Worm (Caenorhabditis elegans) whole organism, late embryonic: ENCODE measurements around the gene clec-191.
"Not testable (repeated sequence)": the region's sequence is repeated elsewhere in the genome, so short reads cannot be mapped to it uniquely, and the experiment has no call there.

Source experiments
- C08G9.2 ChIP-seq: sonication (generic microtip); optimal IDR thresholded peaks from 2 replicates; lab custom pipeline; 2016; ENCODE audit warnings: mild to moderate bottlenecking, missing genetic modification characterization, moderate library complexity, missing compliant biosample characterization
- C38D4.7 ChIP-seq: fragments of 200-800 bp; sonication (Bioruptor generic); optimal IDR thresholded peaks from 2 replicates; lab custom pipeline; 2018; ENCODE audit warnings: mild to moderate bottlenecking, missing genetic modification characterization, moderate library complexity, missing compliant biosample characterization
- F13H6.1 ChIP-seq: sonication (generic microtip); optimal IDR thresholded peaks from 2 replicates; lab custom pipeline; 2016; ENCODE audit warnings: missing genetic modification characterization, missing compliant biosample characterization
- K09A11.1 ChIP-seq: sonication (generic microtip); optimal IDR thresholded peaks from 2 replicates; lab custom pipeline; 2017; ENCODE audit warnings: antibody characterized with exemption, mild to moderate bottlenecking, missing genetic modification characterization, missing compliant biosample characterization; ENCODE audit not compliant: insufficient read depth
- T23F11.4 ChIP-seq: fragments of 200-800 bp; sonication (Bioruptor generic); optimal IDR thresholded peaks from 2 replicates; lab custom pipeline; 2018; ENCODE audit warnings: mild to moderate bottlenecking, missing genetic modification characterization, missing compliant biosample characterization
- ahr-1 ChIP-seq: sonication (generic microtip); optimal IDR thresholded peaks from 2 replicates; lab custom pipeline; 2016; ENCODE audit warnings: missing genetic modification characterization, missing compliant biosample characterization
- ceh-14 ChIP-seq: sonication (generic microtip); optimal IDR thresholded peaks from 2 replicates; lab custom pipeline; 2016; ENCODE audit warnings: missing genotype, missing genetic modification characterization, missing compliant biosample characterization
- ceh-18 ChIP-seq: sonication (generic microtip); optimal IDR thresholded peaks from 2 replicates; lab custom pipeline; 2016; ENCODE audit warnings: missing genetic modification characterization, missing compliant biosample characterization
- ceh-19 ChIP-seq: fragments of 200-800 bp; sonication (Bioruptor generic); optimal IDR thresholded peaks from 2 replicates; lab custom pipeline; 2018; ENCODE audit warnings: mild to moderate bottlenecking, missing genetic modification characterization, missing compliant biosample characterization
- ceh-2 ChIP-seq: sonication (generic microtip); optimal IDR thresholded peaks from 2 replicates; lab custom pipeline; 2016; ENCODE audit warnings: missing genotype, missing genetic modification characterization, missing compliant biosample characterization
- ceh-9 ChIP-seq: sonication (generic microtip); optimal IDR thresholded peaks from 2 replicates; lab custom pipeline; 2016; ENCODE audit warnings: mild to moderate bottlenecking, missing genetic modification characterization, inconsistent platforms, missing compliant biosample characterization
- ets-4 ChIP-seq: sonication (generic microtip); optimal IDR thresholded peaks from 2 replicates; lab custom pipeline; 2016; ENCODE audit warnings: missing genetic modification characterization, missing compliant biosample characterization
- eyg-1 ChIP-seq: sonication (generic microtip); optimal IDR thresholded peaks from 2 replicates; lab custom pipeline; 2016; ENCODE audit warnings: missing genotype, missing genetic modification characterization, missing compliant biosample characterization
- fkh-10 ChIP-seq: fragments of 150-350 bp; optimal IDR thresholded peaks from 2 replicates; lab custom pipeline; 2014; ENCODE audit warnings: missing biosample characterization, missing genetic modification reagents, missing genetic modification characterization
- hlh-15 ChIP-seq: sonication (generic microtip); optimal IDR thresholded peaks from 2 replicates; lab custom pipeline; 2016; ENCODE audit warnings: missing genetic modification characterization, missing compliant biosample characterization
- hlh-6 ChIP-seq: sonication (generic microtip); optimal IDR thresholded peaks from 2 replicates; lab custom pipeline; 2016; ENCODE audit warnings: missing genotype, missing genetic modification characterization, missing compliant biosample characterization
- lim-6 ChIP-seq: sonication (generic microtip); optimal IDR thresholded peaks from 2 replicates; lab custom pipeline; 2016; ENCODE audit warnings: missing genetic modification characterization, missing compliant biosample characterization
- lin-11 ChIP-seq: fragments of 200-800 bp; sonication (Bioruptor generic); optimal IDR thresholded peaks from 2 replicates; lab custom pipeline; 2018; ENCODE audit warnings: mild to moderate bottlenecking, missing genetic modification characterization, missing compliant biosample characterization
- madf-2 ChIP-seq: sonication (generic microtip); optimal IDR thresholded peaks from 2 replicates; lab custom pipeline; 2017; ENCODE audit warnings: missing genetic modification characterization, missing compliant biosample characterization
- mec-3 ChIP-seq: sonication (generic microtip); optimal IDR thresholded peaks from 2 replicates; lab custom pipeline; 2016; ENCODE audit warnings: borderline replicate concordance, missing genetic modification characterization, missing compliant biosample characterization
- nfya-1 ChIP-seq: sonication (generic microtip); optimal IDR thresholded peaks from 2 replicates; lab custom pipeline; 2017; ENCODE audit warnings: missing genetic modification characterization, mild to moderate bottlenecking, missing compliant biosample characterization, antibody characterized with exemption, moderate library complexity
- nhr-11 ChIP-seq: fragments of 150-350 bp; optimal IDR thresholded peaks from 2 replicates; lab custom pipeline; 2014; ENCODE audit warnings: missing biosample characterization, missing genetic modification characterization
- odd-2 ChIP-seq: sonication (generic microtip); optimal IDR thresholded peaks from 2 replicates; lab custom pipeline; 2017; ENCODE audit warnings: antibody characterized with exemption, mild to moderate bottlenecking, missing genetic modification characterization, missing compliant biosample characterization
- pat-9 ChIP-seq: fragments of 200-800 bp; sonication (Bioruptor generic); optimal IDR thresholded peaks from 2 replicates; lab custom pipeline; 2018; ENCODE audit warnings: mild to moderate bottlenecking, missing genetic modification characterization, moderate library complexity, missing compliant biosample characterization
- pha-4 ChIP-seq: fragments of 150-350 bp; optimal IDR thresholded peaks from 2 replicates; lab custom pipeline; 2018; ENCODE audit warnings: missing biosample characterization, missing genetic modification reagents, missing genetic modification characterization
- pqm-1 ChIP-seq: sonication (generic microtip); optimal IDR thresholded peaks from 2 replicates; lab custom pipeline; 2016; ENCODE audit warnings: missing genetic modification characterization, missing compliant biosample characterization
- rnt-1 ChIP-seq: sonication (generic microtip); optimal IDR thresholded peaks from 2 replicates; lab custom pipeline; 2016; ENCODE audit warnings: missing genetic modification characterization, missing compliant biosample characterization
- sdc-2 ChIP-seq: sonication (generic microtip); optimal IDR thresholded peaks from 2 replicates; lab custom pipeline; 2016; ENCODE audit warnings: missing genotype, missing genetic modification characterization, missing compliant biosample characterization
- sox-2 ChIP-seq: fragments of 200-800 bp; sonication (Bioruptor generic); IDR thresholded peaks from 2 replicates; pipeline ENCODE4 v1.3.6; 2022; ENCODE audit warnings: missing genetic modification reagents, missing genetic modification characterization, missing compliant biosample characterization
- sox-4 ChIP-seq: sonication (generic microtip); optimal IDR thresholded peaks from 2 replicates; lab custom pipeline; 2017; ENCODE audit warnings: mild to moderate bottlenecking, missing genetic modification characterization, inconsistent platforms, missing compliant biosample characterization
- ttx-3 ChIP-seq: sonication (generic microtip); optimal IDR thresholded peaks from 2 replicates; lab custom pipeline; 2016; ENCODE audit warnings: missing genetic modification reagents, missing genetic modification characterization, missing compliant biosample characterization
- unc-3 ChIP-seq, 2 experiments: fragments of 200-800 bp in 1 of 2; sonication (Bioruptor generic) in 1 of 2; sonication (generic microtip) in 1 of 2; conservative IDR thresholded peaks in 1 of 2; optimal IDR thresholded peaks in 1 of 2; 2 replicates each; pipeline versions ENCODE4 v1.3.6 to Lab custom; 2016 to 2022; ENCODE audit warnings: missing compliant biosample characterization in 2 of 2, missing genetic modification characterization in 2 of 2, missing genetic modification reagents in 1 of 2
- unc-55 ChIP-seq: sonication (generic microtip); optimal IDR thresholded peaks from 2 replicates; lab custom pipeline; 2017; ENCODE audit warnings: missing biosample characterization, missing genetic modification reagents, missing genetic modification characterization
- ztf-16 ChIP-seq: sonication (generic microtip); optimal IDR thresholded peaks from 2 replicates; lab custom pipeline; 2017; ENCODE audit warnings: missing genetic modification characterization, missing compliant biosample characterization

clec-191 gene

ce11 chrIV:16320410-16320809 is 39.9 kb upstream of the clec-191 start, which contains the start of gene K03D3.5:
Gene K03D3.5 (minus strand): TSS chrIV:16320510.
- TF ChIP-seq hlh-6 (no peak), pat-9 (tag; lab: Kevin White, UChicago) (no peak), hlh-15 (tag; lab: Kevin White, UChicago) (no peak)

- no peak for TF ChIP-seq hlh-6
- no peak for TF ChIP-seq ceh-9
- TF ChIP-seq rnt-1 = no peak
- TF ChIP-seq ceh-2 (tag; lab: Kevin White, UChicago) = no peak
- TF ChIP-seq sox-2 (GFP tag; lab: Robert Waterston, UW) = no peak
- no peak for TF ChIP-seq nhr-11 (tag; lab: Kevin White, UChicago)
- no peak for TF ChIP-seq unc-3 (GFP tag; conservative IDR thresholded peaks at IDR 0.05; lab: Robert Waterston, UW)
- no peak for TF ChIP-seq unc-3 (tag; optimal IDR thresholded peaks at IDR 0.05; lab: Kevin White, UChicago)
- TF ChIP-seq T23F11.4 (GFP tag; lab: Kevin White, UChicago) = no peak
- TF ChIP-seq ahr-1 = no peak
- TF ChIP-seq hlh-15 (tag; lab: Kevin White, UChicago) = no peak
- TF ChIP-seq F13H6.1 (tag; lab: Kevin White, UChicago) = no peak
- no peak for TF ChIP-seq odd-2 (tag; lab: Kevin White, UChicago)
- no peak for TF ChIP-seq ets-4
- TF ChIP-seq ceh-18 (tag; lab: Kevin White, UChicago) = no peak
- no peak for TF ChIP-seq ztf-16 (tag; lab: Kevin White, UChicago)
- TF ChIP-seq fkh-10 (GFP tag; lab: Kevin White, UChicago) = no peak
- TF ChIP-seq, all 69 proteins: peak for 0
Observed at ce11 chrIV:16310103-16310502, 29.6 kb upstream of the clec-191 start.

- not testable (repeated sequence) for TF ChIP-seq lin-11; sox-4 (tag; lab: Kevin White, UChicago); K09A11.1 (tag; lab: Kevin White, UChicago)
Observed at ce11 chrIV:16307925-16308324, 27.4 kb upstream of the clec-191 start, which contains the start of gene rac-2. Gene rac-2 (plus strand): TSS chrIV:16308225.

- TF ChIP-seq C08G9.2 (tag; lab: Kevin White, UChicago) (no peak), odd-2 (tag; lab: Kevin White, UChicago) (no peak), lim-6 (tag; lab: Kevin White, UChicago) (no peak), C38D4.7 (no peak), K09A11.1 (tag; lab: Kevin White, UChicago) (no peak), F13H6.1 (tag; lab: Kevin White, UChicago) (no peak), ceh-14 (tag; lab: Kevin White, UChicago) (no peak), ets-4 (no peak), lin-11 (no peak), pha-4 (tag; lab: Kevin White, UChicago) (no peak), nfya-1 (tag; lab: Kevin White, UChicago) (no peak), sox-4 (tag; lab: Kevin White, UChicago) (no peak), sox-2 (GFP tag; lab: Robert Waterston, UW) (no peak), eyg-1 (tag; lab: Kevin White, UChicago) (no peak), pqm-1 (tag; lab: Kevin White, UChicago) (no peak), unc-55 (GFP tag; lab: Kevin White, UChicago) (no peak), ttx-3 (tag; lab: Kevin White, UChicago) (no peak), madf-2 (tag; lab: Kevin White, UChicago) (no peak), mec-3 (no peak), ceh-19 (GFP tag; lab: Kevin White, UChicago) (no peak)
Observed at ce11 chrIV:16306918-16307317, 26.4 kb upstream of the clec-191 start.

ce11 chrIV:16298851-16299250 is 18.3 kb upstream of the clec-191 start, which contains the start of gene srz-72:
Gene srz-72 (plus strand): TSS chrIV:16299151.
- TF ChIP-seq rnt-1 (no peak), pat-9 (tag; lab: Kevin White, UChicago) (no peak), sdc-2 (tag; lab: Kevin White, UChicago) (no peak), ceh-14 (tag; lab: Kevin White, UChicago) (no peak)
